Fruit fly (Drosophila melanogaster) whole organism, embryonic: ENCODE data around the gene CG17032.

ENCODE experiments used
- B-H2 ChIP-seq: fragments of 200-800 bp; sonication (Bioruptor generic); optimal IDR thresholded peaks from 2 replicates; lab custom pipeline; 2018; ENCODE audit warnings: missing biosample characterization, mild to moderate bottlenecking, missing genetic modification characterization
- Bdp1 ChIP-seq: fragments of 200-800 bp; sonication (Bioruptor generic); optimal IDR thresholded peaks from 3 replicates; lab custom pipeline; 2016; ENCODE audit warnings: missing biosample characterization, missing genetic modification characterization
- CG10959 ChIP-seq: fragments of 200-800 bp; sonication (Bioruptor generic); IDR thresholded peaks from 2 replicates; pipeline ENCODE4 v1.3.6; 2022; ENCODE audit warnings: missing biosample characterization, missing genetic modification characterization
- CG11398 ChIP-seq: fragments of 200-800 bp; sonication (Bioruptor generic); optimal IDR thresholded peaks from 2 replicates; lab custom pipeline; 2016; ENCODE audit warnings: missing biosample characterization, missing genetic modification characterization
- CG12104 ChIP-seq: fragments of 200-800 bp; sonication (Bioruptor generic); optimal IDR thresholded peaks from 3 replicates; lab custom pipeline; 2016; ENCODE audit warnings: missing biosample characterization, missing genetic modification characterization
- CG14050 ChIP-seq: fragments of 200-800 bp; sonication (Bioruptor generic); IDR thresholded peaks from 3 replicates; pipeline ENCODE4 v1.3.6; 2022; ENCODE audit warnings: missing biosample characterization, missing genetic modification characterization
- CG14667 ChIP-seq: fragments of 200-800 bp; sonication (Bioruptor generic); IDR thresholded peaks from 2 replicates; pipeline ENCODE4 v1.3.6; 2022; ENCODE audit warnings: missing biosample characterization, missing genetic modification characterization
- CG15696 ChIP-seq: fragments of 200-800 bp; sonication (Bioruptor generic); optimal IDR thresholded peaks from 2 replicates; lab custom pipeline; 2019; ENCODE audit warnings: missing biosample characterization, mild to moderate bottlenecking, missing genetic modification characterization, moderate library complexity
- CG1603 ChIP-seq: fragments of 200-800 bp; sonication (Bioruptor generic); optimal IDR thresholded peaks from 2 replicates; lab custom pipeline; 2019; ENCODE audit warnings: missing biosample characterization, mild to moderate bottlenecking, missing genetic modification characterization, moderate library complexity
- CG17359 ChIP-seq: fragments of 200-800 bp; sonication (Bioruptor generic); optimal IDR thresholded peaks from 3 replicates; lab custom pipeline; 2018; ENCODE audit warnings: missing biosample characterization, mild to moderate bottlenecking, missing genetic modification characterization, moderate library complexity
- CG1792 ChIP-seq: fragments of 200-800 bp; sonication (Bioruptor generic); optimal IDR thresholded peaks from 2 replicates; lab custom pipeline; 2016; ENCODE audit warnings: missing biosample characterization, missing genetic modification characterization
- CG2120 ChIP-seq: fragments of 200-800 bp; sonication (Bioruptor generic); optimal IDR thresholded peaks from 3 replicates; lab custom pipeline; 2016; ENCODE audit warnings: missing biosample characterization, missing genetic modification characterization
- CG3163 ChIP-seq: fragments of 200-800 bp; sonication (Bioruptor generic); optimal IDR thresholded peaks from 3 replicates; lab custom pipeline; 2016; ENCODE audit warnings: missing biosample characterization, missing genetic modification characterization
- CG32767 ChIP-seq: fragments of 200-800 bp; sonication (Bioruptor generic); IDR thresholded peaks from 2 replicates; pipeline ENCODE4 v1.3.6; 2022; ENCODE audit warnings: missing biosample characterization, missing genetic modification characterization
- CG32772 ChIP-seq: fragments of 200-800 bp; sonication (Bioruptor generic); IDR thresholded peaks from 2 replicates; pipeline ENCODE4 v1.3.6; 2022; ENCODE audit warnings: missing biosample characterization, missing genetic modification characterization
- CG33213 ChIP-seq: fragments of 200-800 bp; sonication (Bioruptor generic); optimal IDR thresholded peaks from 3 replicates; lab custom pipeline; 2016; ENCODE audit warnings: missing biosample characterization, missing genetic modification characterization
- CG4360 ChIP-seq: fragments of 200-800 bp; sonication (Bioruptor generic); IDR thresholded peaks from 2 replicates; pipeline ENCODE4 v1.3.6; 2022; ENCODE audit warnings: missing biosample characterization, missing genetic modification characterization
- CG4404 ChIP-seq: fragments of 200-800 bp; sonication (Bioruptor generic); IDR thresholded peaks from 2 replicates; pipeline ENCODE4 v1.3.6; 2022; ENCODE audit warnings: missing biosample characterization, missing genetic modification characterization
- CG4730 ChIP-seq: fragments of 200-800 bp; sonication (Bioruptor generic); IDR thresholded peaks from 2 replicates; pipeline ENCODE4 v1.3.6; 2022; ENCODE audit warnings: missing biosample characterization, missing genetic modification characterization
- CG6254 ChIP-seq: fragments of 200-800 bp; sonication (Bioruptor generic); optimal IDR thresholded peaks from 3 replicates; lab custom pipeline; 2017; ENCODE audit warnings: mild to moderate bottlenecking, missing biosample characterization, missing genetic modification reagents, missing genetic modification characterization
- CG6683 ChIP-seq: fragments of 200-800 bp; sonication (Bioruptor generic); optimal IDR thresholded peaks from 2 replicates; lab custom pipeline; 2017; ENCODE audit warnings: missing biosample characterization, mild to moderate bottlenecking, missing genetic modification characterization, missing genetic modification reagents
- CG7357 ChIP-seq: fragments of 200-800 bp; sonication (Bioruptor generic); IDR thresholded peaks from 3 replicates; pipeline ENCODE4 v1.3.6; 2022; ENCODE audit warnings: missing biosample characterization, missing genetic modification characterization
- CG8478 ChIP-seq: fragments of >200 bp; optimal IDR thresholded peaks from 2 replicates; lab custom pipeline; 2018
- Dip3 ChIP-seq: fragments of 200-800 bp; sonication (Bioruptor generic); optimal IDR thresholded peaks from 3 replicates; lab custom pipeline; 2016; ENCODE audit warnings: missing biosample characterization, missing genetic modification characterization
- Doc2 ChIP-seq: fragments of 200-800 bp; sonication (Bioruptor generic); IDR thresholded peaks from 2 replicates; pipeline ENCODE4 v1.3.6; 2022; ENCODE audit warnings: missing biosample characterization, missing genetic modification characterization
- Dp ChIP-seq: fragments of 200-800 bp; sonication (Bioruptor generic); optimal IDR thresholded peaks from 2 replicates; lab custom pipeline; 2018; ENCODE audit warnings: missing biosample characterization, mild to moderate bottlenecking, missing genetic modification characterization, moderate library complexity
- Drgx ChIP-seq: fragments of 200-800 bp; sonication (Bioruptor generic); IDR thresholded peaks from 2 replicates; pipeline ENCODE4 v1.3.6; 2022; ENCODE audit warnings: missing biosample characterization, missing genetic modification characterization
- Gsc ChIP-seq: fragments of 200-800 bp; sonication (Bioruptor generic); IDR thresholded peaks from 2 replicates; pipeline ENCODE4 v1.3.6; 2022; ENCODE audit warnings: missing biosample characterization, missing genetic modification characterization
- Hey ChIP-seq: fragments of 200-800 bp; sonication (Bioruptor generic); optimal IDR thresholded peaks from 3 replicates; lab custom pipeline; 2018; ENCODE audit warnings: missing biosample characterization, mild to moderate bottlenecking, missing genetic modification characterization
- Jarid2 ChIP-seq: fragments of 200-800 bp; sonication (Bioruptor generic); optimal IDR thresholded peaks from 3 replicates; lab custom pipeline; 2017; ENCODE audit warnings: mild to moderate bottlenecking, missing biosample characterization, missing genetic modification reagents, missing genetic modification characterization
- Kr ChIP-seq: fragments of 200-800 bp; sonication (Bioruptor generic); optimal IDR thresholded peaks from 2 replicates; lab custom pipeline; 2017; ENCODE audit warnings: missing biosample characterization, mild to moderate bottlenecking, missing genetic modification characterization
- Meics ChIP-seq: fragments of 200-800 bp; sonication (Bioruptor generic); optimal IDR thresholded peaks from 2 replicates; lab custom pipeline; 2017; ENCODE audit warnings: missing biosample characterization, mild to moderate bottlenecking, missing genetic modification characterization
- Nf-YB ChIP-seq: fragments of 200-800 bp; sonication (Bioruptor generic); optimal IDR thresholded peaks from 3 replicates; lab custom pipeline; 2019; ENCODE audit warnings: missing biosample characterization, mild to moderate bottlenecking, missing genetic modification characterization, moderate library complexity
- Ssrp ChIP-seq: fragments of 200-800 bp; sonication (Bioruptor generic); optimal IDR thresholded peaks from 2 replicates; lab custom pipeline; 2018; ENCODE audit warnings: missing biosample characterization, mild to moderate bottlenecking, missing genetic modification characterization, moderate library complexity
- Xrp1 ChIP-seq: fragments of 200-800 bp; sonication (Bioruptor generic); IDR thresholded peaks from 2 replicates; pipeline ENCODE4 v1.3.6; 2022; ENCODE audit warnings: missing biosample characterization, missing genetic modification characterization
- YL-1 ChIP-seq: fragments of 200-800 bp; sonication (Bioruptor generic); optimal IDR thresholded peaks from 3 replicates; lab custom pipeline; 2017; ENCODE audit warnings: missing biosample characterization, mild to moderate bottlenecking, missing genetic modification characterization
- ac ChIP-seq: fragments of 200-800 bp; sonication (Bioruptor generic); optimal IDR thresholded peaks from 3 replicates; lab custom pipeline; 2017; ENCODE audit warnings: missing biosample characterization, mild to moderate bottlenecking, missing genetic modification characterization
- crol ChIP-seq: fragments of 200-800 bp; sonication (Bioruptor generic); IDR thresholded peaks from 2 replicates; pipeline ENCODE4 v1.3.6; 2022; ENCODE audit warnings: missing biosample characterization, missing genetic modification characterization
- da ChIP-seq: fragments of 200-800 bp; sonication (Bioruptor generic); optimal IDR thresholded peaks from 2 replicates; lab custom pipeline; 2016; ENCODE audit warnings: missing biosample characterization, missing genetic modification characterization
- dati ChIP-seq: fragments of 200-800 bp; sonication (Bioruptor generic); IDR thresholded peaks from 2 replicates; pipeline ENCODE4 v1.3.6; 2022; ENCODE audit warnings: missing biosample characterization, missing genetic modification characterization
- disco-r ChIP-seq: fragments of 200-800 bp; sonication (Bioruptor generic); optimal IDR thresholded peaks from 2 replicates; lab custom pipeline; 2016; ENCODE audit warnings: missing biosample characterization, missing genetic modification characterization
- dmrt99B ChIP-seq: fragments of 200-800 bp; sonication (Bioruptor generic); optimal IDR thresholded peaks from 2 replicates; lab custom pipeline; 2018; ENCODE audit warnings: missing biosample characterization, mild to moderate bottlenecking, missing genetic modification characterization, moderate library complexity
- ewg ChIP-seq: fragments of 200-800 bp; sonication (Bioruptor generic); optimal IDR thresholded peaks from 3 replicates; lab custom pipeline; 2017; ENCODE audit warnings: mild to moderate bottlenecking, missing biosample characterization, missing genetic modification reagents, missing genetic modification characterization
- ind ChIP-seq: fragments of 200-800 bp; sonication (Bioruptor generic); optimal IDR thresholded peaks from 3 replicates; lab custom pipeline; 2016; ENCODE audit warnings: missing biosample characterization, missing genetic modification characterization
- insv ChIP-seq, 2 experiments: fragments of 200-800 bp; sonication (Bioruptor generic); optimal IDR thresholded peaks; 3 replicates each; lab custom pipeline; 2016 to 2018; ENCODE audit warnings: missing biosample characterization in 2 of 2, missing genetic modification characterization in 2 of 2
- knrl ChIP-seq: fragments of 200-800 bp; sonication (Bioruptor generic); IDR thresholded peaks from 3 replicates; pipeline ENCODE4 v1.3.6; 2022; ENCODE audit warnings: missing biosample characterization, missing genetic modification characterization; ENCODE audit not compliant: partially characterized antibody
- lmd ChIP-seq: fragments of 200-800 bp; sonication (Bioruptor generic); IDR thresholded peaks from 2 replicates; pipeline ENCODE4 v1.3.6; 2022; ENCODE audit warnings: missing biosample characterization, missing genetic modification characterization
- sisA ChIP-seq: fragments of 200-800 bp; sonication (Bioruptor generic); IDR thresholded peaks from 2 replicates; pipeline ENCODE4 v1.3.6; 2022; ENCODE audit warnings: missing biosample characterization, missing genetic modification characterization
- sob ChIP-seq: fragments of 200-800 bp; sonication (Bioruptor generic); IDR thresholded peaks from 2 replicates; pipeline ENCODE4 v1.3.6; 2022; ENCODE audit warnings: missing biosample characterization, missing genetic modification characterization
- ssp ChIP-seq: fragments of 200-800 bp; sonication (Bioruptor generic); IDR thresholded peaks from 2 replicates; pipeline ENCODE4 v1.3.6; 2022; ENCODE audit warnings: missing biosample characterization, missing genetic modification characterization
- toy ChIP-seq: fragments of 200-800 bp; sonication (Bioruptor generic); IDR thresholded peaks from 2 replicates; pipeline ENCODE4 v1.3.6; 2022; ENCODE audit warnings: missing biosample characterization, missing genetic modification characterization
- vnd ChIP-seq: fragments of 200-800 bp; sonication (Bioruptor generic); IDR thresholded peaks from 3 replicates; pipeline ENCODE4 v1.3.6; 2022; ENCODE audit warnings: missing biosample characterization, missing genetic modification characterization; ENCODE audit not compliant: partially characterized antibody
- z ChIP-seq: fragments of 200-800 bp; sonication (Bioruptor generic); IDR thresholded peaks from 3 replicates; pipeline ENCODE4 v1.3.6; 2022; ENCODE audit warnings: missing biosample characterization, missing genetic modification characterization

CG17032 gene

dm6 chr3L:15923352-15923751, 35.3 kb upstream of the CG17032 start (continued):
- TF ChIP-seq CG14050 (GFP tag; lab: Robert Waterston, UW) = no peak
- no peak for TF ChIP-seq YL-1 (GFP tag; lab: Kevin White, UChicago)
- no peak for TF ChIP-seq Kr
- no peak for TF ChIP-seq CG12104
- no peak for TF ChIP-seq toy
- no peak for TF ChIP-seq lmd (GFP tag; lab: Robert Waterston, UW)
- TF ChIP-seq da = no peak
- no peak for TF ChIP-seq CG11398 (GFP tag; lab: Kevin White, UChicago)
- peak; percentile 70 for TF ChIP-seq dmrt99B (tag; lab: Kevin White, UChicago)
- no peak for TF ChIP-seq Drgx
- 0 out of 2 replicates have a peak, but pooled peaks have one; percentile 20 for TF ChIP-seq sob (GFP tag; lab: Robert Waterston, UW)
- no peak for TF ChIP-seq vnd (GFP tag; lab: Robert Waterston, UW)
- peak; percentile 60 for TF ChIP-seq CG2120 (GFP tag; lab: Kevin White, UChicago)
- peak; percentile 65; the same call in 1 of the 2 replicates for TF ChIP-seq Xrp1 (GFP tag; lab: Robert Waterston, UW)
- peak; percentile 8 for TF ChIP-seq Nf-YB (GFP tag; lab: Kevin White, UChicago)
- no peak for TF ChIP-seq Hey
- TF ChIP-seq Jarid2 (GFP tag; lab: Kevin White, UChicago) = no peak
- TF ChIP-seq sisA = peak; percentile 45
- TF ChIP-seq Bdp1 (GFP tag; lab: Kevin White, UChicago) = no peak
- no peak for TF ChIP-seq knrl (GFP tag; lab: Robert Waterston, UW)
- TF ChIP-seq crol = no peak
- no peak for TF ChIP-seq CG10959 (GFP tag; lab: Robert Waterston, UW)
- TF ChIP-seq Gsc (GFP tag; lab: Robert Waterston, UW) = no peak
- no peak for TF ChIP-seq dati (GFP tag; lab: Robert Waterston, UW)
- TF ChIP-seq CG4730 (GFP tag; lab: Robert Waterston, UW) = no peak
- TF ChIP-seq CG33213 (GFP tag; lab: Kevin White, UChicago) = no peak
- no peak for TF ChIP-seq Dip3 (GFP tag; lab: Kevin White, UChicago)
- no peak for TF ChIP-seq ssp (GFP tag; lab: Robert Waterston, UW)
- TF ChIP-seq ind = peak; percentile 21
- TF ChIP-seq CG6254 (GFP tag; lab: Kevin White, UChicago) = no peak
- TF ChIP-seq CG6683 (GFP tag; lab: Kevin White, UChicago) = peak; percentile 21
- no peak for TF ChIP-seq CG15696 (tag; lab: Kevin White, UChicago)
- TF ChIP-seq CG3163 (GFP tag; lab: Kevin White, UChicago) = no peak
- no peak for TF ChIP-seq CG4360
- TF ChIP-seq Meics = peak; percentile 49
- TF ChIP-seq CG32772 (GFP tag; lab: Robert Waterston, UW) = 0 out of 2 replicates have a peak, but pooled peaks have one; percentile 21
- no peak for TF ChIP-seq CG1792
- TF ChIP-seq disco-r = no peak
- no peak for TF ChIP-seq ewg (GFP tag; lab: Kevin White, UChicago)
- TF ChIP-seq Doc2 (GFP tag; lab: Robert Waterston, UW) = no peak
- TF ChIP-seq CG4404 (GFP tag; lab: Robert Waterston, UW) = no peak
- TF ChIP-seq z = no peak
- TF ChIP-seq CG1603 (tag; lab: Kevin White, UChicago) = no peak
- no peak for TF ChIP-seq insv (GFP tag; optimal IDR thresholded peaks at IDR 0.05; lab: Kevin White, UChicago)
- no peak for TF ChIP-seq CG8478 (lab: Kevin White, UChicago)
- peak; percentile 48 for TF ChIP-seq CG17359 (tag; lab: Kevin White, UChicago)
- TF ChIP-seq ac (GFP tag; lab: Kevin White, UChicago) = no peak
- peak; percentile 26 for TF ChIP-seq Ssrp (tag; lab: Kevin White, UChicago)
- TF ChIP-seq B-H2 (GFP tag; lab: Kevin White, UChicago) = no peak
- TF ChIP-seq Dp = no peak
- 0 out of 2 replicates have a peak, but pooled peaks have one; percentile 19 for TF ChIP-seq CG32767 (GFP tag; lab: Robert Waterston, UW)
- TF ChIP-seq CG7357 (GFP tag; lab: Robert Waterston, UW) = no peak
- TF ChIP-seq CG14667 (GFP tag; lab: Robert Waterston, UW) = no peak
